Worm (Caenorhabditis elegans) whole organism, L1 larva: ENCODE measurements around the gene mlh-1.

ENCODE experiments used
- ceh-90 ChIP-seq: sonication (generic microtip); optimal IDR thresholded peaks from 2 replicates; lab custom pipeline; 2016; ENCODE audit warnings: missing genetic modification characterization, missing compliant biosample characterization
- efl-1 ChIP-seq, 4 experiments: fragments of 150-350 bp; optimal IDR thresholded peaks in 3 of 4; peaks in 1 of 4; 1 replicate in 1 of 4; 2 replicates in 3 of 4; lab custom pipeline; 2014; ENCODE audit warnings: missing biosample characterization in 2 of 4, missing genetic modification characterization in 2 of 4, missing genetic modification reagents in 2 of 4
- jun-1 ChIP-seq: fragments of 150-350 bp; optimal IDR thresholded peaks from 2 replicates; lab custom pipeline; 2014; ENCODE audit warnings: missing biosample characterization, missing genetic modification reagents, missing genetic modification characterization
- nhr-19 ChIP-seq: fragments of 200-800 bp; sonication (Bioruptor generic); conservative IDR thresholded peaks from 2 replicates; pipeline ENCODE4 v1.3.6; 2022; ENCODE audit warnings: missing genetic modification characterization, missing compliant biosample characterization
- nhr-85 ChIP-seq: sonication (generic microtip); peaks from one replicate; lab custom pipeline; 2016; ENCODE audit warnings: missing genetic modification characterization, inconsistent platforms, missing compliant biosample characterization
- snpc-4 ChIP-seq: fragments of 150-350 bp; optimal IDR thresholded peaks from 2 replicates; lab custom pipeline; 2014; ENCODE audit warnings: missing biosample characterization, missing genetic modification characterization
- sox-4 ChIP-seq: sonication (generic microtip); optimal IDR thresholded peaks from 2 replicates; lab custom pipeline; 2016; ENCODE audit warnings: missing genetic modification characterization, missing compliant biosample characterization
- sptf-1 ChIP-seq: fragments of 150-350 bp; optimal IDR thresholded peaks from 2 replicates; lab custom pipeline; 2014; ENCODE audit warnings: missing biosample characterization, missing genetic modification characterization
- unc-86 ChIP-seq: sonication (generic microtip); optimal IDR thresholded peaks from 2 replicates; lab custom pipeline; 2016; ENCODE audit warnings: missing genetic modification characterization, missing compliant biosample characterization

mlh-1 gene

ce11 chrIII:13462965-13463783 is 51.2 kb downstream of the mlh-1 start, which contains the start of gene ant-1.1 (continued):
- TF ChIP-seq unc-86 (tag; lab: Kevin White, UChicago) (peak; percentile 95), nhr-19 (GFP tag; lab: Robert Waterston, UW) (peak; percentile 97), sox-4 (tag; lab: Kevin White, UChicago) (peak; percentile 80), ceh-90 (tag; lab: Kevin White, UChicago) (peak; percentile 38)

ce11 chrIII:13462138-13462634 is 52.2 kb downstream of the mlh-1 start, which contains the start of the genes abcf-2 and T27E9.2:
Gene abcf-2, minus strand, starts transcription at chrIII:13462238.
Gene T27E9.2, minus strand, starts transcription at chrIII:13462584.
- TF ChIP-seq snpc-4 (tag; lab: Kevin White, UChicago) (no peak), efl-1 (optimal IDR thresholded peaks at IDR 0.05; lab: Kevin White, UChicago) (no peak), efl-1 (GFP tag; optimal IDR thresholded peaks at IDR 0.05 in 1 of 2; lab: Kevin White, UChicago) (peak in 1 of 2 experiments; percentile 86)

- TF ChIP-seq sptf-1 (tag; lab: Kevin White, UChicago) (no peak), efl-1 (optimal IDR thresholded peaks at IDR 0.05; lab: Kevin White, UChicago) (no peak), efl-1 (GFP tag; optimal IDR thresholded peaks at IDR 0.05 in 1 of 2; lab: Kevin White, UChicago) (peak in 1 of 2 experiments; percentile 61), jun-1 (tag; lab: Kevin White, UChicago) (no peak), nhr-85 (tag; lab: Kevin White, UChicago) (peak; percentile 67)
- TF ChIP-seq, all 84 proteins: peak for 2
Measured at ce11 chrIII:13461535-13461934, 52.8 kb downstream of the mlh-1 start.
